Worm (Caenorhabditis elegans) whole organism, L2 larva: ENCODE data around the gene Y41C4A.11.

Source experiments
- R02D3.7 ChIP-seq: fragments of 150-350 bp; optimal IDR thresholded peaks from 2 replicates; lab custom pipeline; 2014; ENCODE audit warnings: missing biosample characterization, missing genetic modification characterization
- Y55F3AM.14 ChIP-seq: fragments of 200-800 bp; sonication (Bioruptor generic); optimal IDR thresholded peaks from 2 replicates; lab custom pipeline; 2018; ENCODE audit warnings: mild to moderate bottlenecking, missing genetic modification characterization, missing compliant biosample characterization
- ZK546.5 ChIP-seq: sonication (generic microtip); optimal IDR thresholded peaks from 2 replicates; lab custom pipeline; 2017; ENCODE audit warnings: missing biosample characterization, missing genetic modification characterization
- blmp-1 ChIP-seq: sonication (generic microtip); optimal IDR thresholded peaks from 2 replicates; lab custom pipeline; 2017; ENCODE audit warnings: missing genetic modification characterization, mild to moderate bottlenecking, missing compliant biosample characterization, antibody characterized with exemption, moderate library complexity; ENCODE audit not compliant: insufficient read depth
- ceh-82 ChIP-seq: fragments of 150-350 bp; optimal IDR thresholded peaks from 2 replicates; lab custom pipeline; 2014; ENCODE audit warnings: missing biosample characterization, missing genetic modification characterization
- elt-1 ChIP-seq: fragments of 150-350 bp; optimal IDR thresholded peaks from 2 replicates; lab custom pipeline; 2014; ENCODE audit warnings: missing biosample characterization, missing genetic modification characterization
- lin-39 ChIP-seq: fragments of 150-350 bp; optimal IDR thresholded peaks from 2 replicates; lab custom pipeline; 2014; ENCODE audit warnings: missing biosample characterization, missing genetic modification reagents, missing genetic modification characterization
- nhr-11 ChIP-seq: fragments of 150-350 bp; optimal IDR thresholded peaks from 2 replicates; lab custom pipeline; 2014; ENCODE audit warnings: missing biosample characterization, missing genetic modification characterization
- nhr-237 ChIP-seq: fragments of 150-350 bp; optimal IDR thresholded peaks from 2 replicates; lab custom pipeline; 2014; ENCODE audit warnings: missing biosample characterization, missing genetic modification characterization
- snpc-4 ChIP-seq: fragments of 150-350 bp; optimal IDR thresholded peaks from 2 replicates; lab custom pipeline; 2014; ENCODE audit warnings: missing biosample characterization, missing genetic modification characterization
- unc-62 ChIP-seq: fragments of 150-350 bp; optimal IDR thresholded peaks from 2 replicates; lab custom pipeline; 2014; ENCODE audit warnings: missing biosample characterization, missing genetic modification reagents, missing genetic modification characterization
- zag-1 ChIP-seq: fragments of 150-350 bp; optimal IDR thresholded peaks from 2 replicates; lab custom pipeline; 2014; ENCODE audit warnings: missing biosample characterization, missing genetic modification characterization
- ztf-11 ChIP-seq: sonication (generic microtip); optimal IDR thresholded peaks from 2 replicates; lab custom pipeline; 2017; ENCODE audit warnings: missing biosample characterization, missing genetic modification characterization

DNA sequence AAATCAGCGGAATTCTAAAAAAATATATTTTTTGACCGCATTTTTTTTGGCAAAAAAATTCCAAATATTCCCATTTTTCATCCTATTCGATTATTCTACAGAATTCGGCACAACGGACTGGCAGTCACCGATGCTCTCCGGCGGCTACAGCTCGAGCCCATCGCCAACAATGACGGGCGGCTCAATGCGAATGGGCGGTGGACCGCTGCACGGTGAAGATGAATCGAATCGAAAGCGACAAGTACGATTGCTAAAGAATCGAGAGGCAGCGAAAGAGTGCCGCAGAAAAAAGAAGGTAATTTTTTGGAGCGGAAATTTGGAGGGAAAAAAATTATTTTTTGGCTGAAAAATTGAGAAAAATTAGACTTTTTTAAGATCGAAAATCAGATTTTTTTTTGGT lies 27.3 kb upstream of the Y41C4A.11 start:
- no peak for TF ChIP-seq unc-62 (GFP tag; lab: Kevin White, UChicago)
- no peak for TF ChIP-seq blmp-1 (tag; lab: Kevin White, UChicago)
- no peak for TF ChIP-seq elt-1 (tag; lab: Kevin White, UChicago)
- TF ChIP-seq zag-1 (tag; lab: Kevin White, UChicago): no peak
- no peak for TF ChIP-seq lin-39
- no peak for TF ChIP-seq nhr-11 (tag; lab: Kevin White, UChicago)
- no peak for TF ChIP-seq nhr-237 (tag; lab: Kevin White, UChicago)
- no peak for TF ChIP-seq Y55F3AM.14 (GFP tag; lab: Kevin White, UChicago)
- no peak for TF ChIP-seq ZK546.5 (tag; lab: Kevin White, UChicago)
- no peak for TF ChIP-seq ztf-11
- no peak for TF ChIP-seq ceh-82 (tag; lab: Kevin White, UChicago)
- TF ChIP-seq R02D3.7: no peak
- TF ChIP-seq snpc-4 (tag; lab: Kevin White, UChicago): no peak
